Fruit fly (Drosophila melanogaster) whole organism, pupa: Measurements from ENCODE around the gene CG9727.

Experiments used
- CG10348 ChIP-seq: fragments of 200-800 bp; sonication (Bioruptor generic); IDR thresholded peaks from 2 replicates; pipeline ENCODE4 v1.3.6; 2022; ENCODE audit warnings: missing biosample characterization, missing genetic modification characterization
- CG12605 ChIP-seq: fragments of 200-800 bp; sonication (Bioruptor generic); IDR thresholded peaks from 2 replicates; pipeline ENCODE4 v1.3.6; 2022; ENCODE audit warnings: missing biosample characterization, missing genetic modification characterization
- CG13204 ChIP-seq: fragments of 200-800 bp; sonication (Bioruptor generic); optimal IDR thresholded peaks from 2 replicates; lab custom pipeline; 2018; ENCODE audit warnings: missing biosample characterization, mild to moderate bottlenecking, missing genetic modification characterization, moderate library complexity
- CG14655 ChIP-seq: fragments of 200-800 bp; sonication (Bioruptor generic); optimal IDR thresholded peaks from 3 replicates; lab custom pipeline; 2017; ENCODE audit warnings: mild to moderate bottlenecking, missing biosample characterization, missing genetic modification reagents, missing genetic modification characterization
- CG15710 ChIP-seq: fragments of 200-800 bp; sonication (Bioruptor generic); optimal IDR thresholded peaks from 2 replicates; lab custom pipeline; 2018; ENCODE audit warnings: missing biosample characterization, mild to moderate bottlenecking, missing genetic modification characterization, moderate library complexity
- CG17806 ChIP-seq: fragments of 200-800 bp; sonication (Bioruptor generic); optimal IDR thresholded peaks from 2 replicates; lab custom pipeline; 2018; ENCODE audit warnings: missing biosample characterization, mild to moderate bottlenecking, missing genetic modification characterization, moderate library complexity
- CG32121 ChIP-seq: fragments of 200-800 bp; sonication (Bioruptor generic); IDR thresholded peaks from 2 replicates; pipeline ENCODE4 v1.3.6; 2022; ENCODE audit warnings: missing biosample characterization, missing genetic modification characterization
- CG34367 ChIP-seq: fragments of 200-800 bp; sonication (Bioruptor generic); optimal IDR thresholded peaks from 2 replicates; lab custom pipeline; 2018; ENCODE audit warnings: missing biosample characterization, mild to moderate bottlenecking, missing genetic modification characterization
- CG4496 ChIP-seq: fragments of 200-800 bp; sonication (Bioruptor generic); IDR thresholded peaks from 3 replicates; pipeline ENCODE4 v1.3.6; 2022; ENCODE audit warnings: missing biosample characterization, missing genetic modification characterization
- CG8159 ChIP-seq: fragments of 200-800 bp; sonication (Bioruptor generic); optimal IDR thresholded peaks from 3 replicates; lab custom pipeline; 2018; ENCODE audit warnings: missing biosample characterization, mild to moderate bottlenecking, missing genetic modification characterization, moderate library complexity
- CG8301 ChIP-seq: fragments of 200-800 bp; sonication (Bioruptor generic); optimal IDR thresholded peaks from 2 replicates; lab custom pipeline; 2018; ENCODE audit warnings: missing biosample characterization, mild to moderate bottlenecking, missing genetic modification characterization
- CG9948 ChIP-seq: fragments of 200-800 bp; sonication (Bioruptor generic); optimal IDR thresholded peaks from 2 replicates; lab custom pipeline; 2018; ENCODE audit warnings: missing biosample characterization, mild to moderate bottlenecking, missing genetic modification characterization, moderate library complexity
- D1 ChIP-seq: fragments of 200-800 bp; sonication (Bioruptor generic); optimal IDR thresholded peaks from 2 replicates; lab custom pipeline; 2018; ENCODE audit warnings: missing biosample characterization, mild to moderate bottlenecking, missing genetic modification characterization, moderate library complexity
- EcR ChIP-seq: fragments of 200-800 bp; sonication (Bioruptor generic); optimal IDR thresholded peaks from 3 replicates; lab custom pipeline; 2019; ENCODE audit warnings: missing biosample characterization, missing genetic modification characterization, mild to moderate bottlenecking, moderate library complexity, missing genetic modification reagents
- Ets98B ChIP-seq: fragments of 200-800 bp; sonication (Bioruptor generic); IDR thresholded peaks from 2 replicates; pipeline ENCODE4 v1.3.6; 2022; ENCODE audit warnings: missing biosample characterization, missing genetic modification characterization
- Pif1A ChIP-seq: fragments of 200-800 bp; sonication (Bioruptor generic); optimal IDR thresholded peaks from 3 replicates; lab custom pipeline; 2016; ENCODE audit warnings: missing biosample characterization, missing genetic modification characterization
- Pif1B ChIP-seq: fragments of 200-800 bp; sonication (Bioruptor generic); optimal IDR thresholded peaks from 3 replicates; lab custom pipeline; 2016; ENCODE audit warnings: missing biosample characterization, missing genetic modification characterization
- Snoo ChIP-seq: fragments of 200-800 bp; sonication (Bioruptor generic); optimal IDR thresholded peaks from 3 replicates; lab custom pipeline; 2017; ENCODE audit warnings: missing biosample characterization, mild to moderate bottlenecking, missing genetic modification characterization, inconsistent platforms
- fd96Ca ChIP-seq: fragments of 200-800 bp; sonication (Bioruptor generic); IDR thresholded peaks from 3 replicates; pipeline ENCODE4 v1.3.6; 2022; ENCODE audit warnings: missing biosample characterization, missing genetic modification characterization
- gl ChIP-seq: fragments of 200-800 bp; sonication (Bioruptor generic); optimal IDR thresholded peaks from 2 replicates; lab custom pipeline; 2018; ENCODE audit warnings: missing biosample characterization, mild to moderate bottlenecking, missing genetic modification characterization
- rn ChIP-seq: fragments of 200-800 bp; sonication (Bioruptor generic); IDR thresholded peaks from 2 replicates; pipeline ENCODE4 v1.3.6; 2022; ENCODE audit warnings: missing biosample characterization, missing genetic modification characterization

CG9727 gene

DNA sequence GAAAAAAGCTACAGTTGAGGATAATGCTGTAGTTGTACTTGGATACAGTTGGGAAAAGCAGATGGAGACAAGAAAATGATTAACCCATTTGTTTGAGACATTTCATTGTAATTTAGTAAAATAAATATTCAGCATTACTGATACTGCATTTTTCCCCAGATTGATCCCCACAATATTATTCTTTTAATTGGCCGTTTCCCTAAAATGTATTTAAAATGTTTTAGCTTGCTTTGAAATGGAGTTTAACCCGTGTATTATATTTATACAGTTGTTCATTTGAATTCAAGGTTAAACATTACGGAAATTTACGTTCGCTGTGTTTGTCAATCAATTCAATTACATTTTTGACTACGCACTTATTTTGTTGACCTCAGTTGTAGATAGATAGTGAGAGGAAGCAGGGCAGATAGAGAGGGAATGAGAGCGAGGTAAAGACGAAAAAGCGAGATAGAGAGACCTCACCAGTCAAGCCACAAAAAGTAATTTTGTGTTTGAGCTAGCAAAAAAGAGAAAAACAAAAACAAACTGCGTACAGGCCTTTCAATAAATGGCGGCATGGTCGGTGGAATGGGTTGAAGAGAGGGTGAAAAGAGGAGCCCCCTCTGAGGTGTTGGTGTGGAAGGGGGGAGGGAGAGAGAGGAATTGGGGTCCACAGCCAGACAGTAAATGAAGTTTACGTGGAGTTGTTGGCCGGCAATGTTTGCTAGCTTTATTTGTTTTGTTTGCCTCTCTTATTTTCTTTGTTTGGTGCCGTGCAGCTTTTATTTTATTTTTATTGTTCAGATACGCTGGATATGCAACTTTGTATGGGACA lies 45.9 kb downstream of the CG9727 start:
- TF ChIP-seq Snoo: peak; percentile 71
- TF ChIP-seq gl (tag; lab: Kevin White, UChicago): peak; percentile 90
- TF ChIP-seq Ets98B (GFP tag; lab: Robert Waterston, UW): peak; percentile 70
- peak; percentile 91 for TF ChIP-seq CG14655 (GFP tag; lab: Kevin White, UChicago)
- peak; percentile 86 for TF ChIP-seq CG8159
- peak; percentile 83 for TF ChIP-seq D1
- TF ChIP-seq CG34367: peak; percentile 63
- TF ChIP-seq EcR: peak; percentile 95
- TF ChIP-seq Pif1A (GFP tag; lab: Kevin White, UChicago): peak; percentile 71
- peak; percentile 85 for TF ChIP-seq CG9948 (tag; lab: Kevin White, UChicago)
- peak; percentile 80 for TF ChIP-seq CG13204
- peak; percentile 67 for TF ChIP-seq Pif1B (GFP tag; lab: Kevin White, UChicago)
- TF ChIP-seq CG10348 (GFP tag; lab: Robert Waterston, UW): 0 out of 2 replicates have a peak, but pooled peaks have one; percentile 6
- peak; percentile 87 for TF ChIP-seq CG8301 (tag; lab: Kevin White, UChicago)
- TF ChIP-seq CG17806 (tag; lab: Kevin White, UChicago): peak; percentile 76
- TF ChIP-seq CG4496 (GFP tag; lab: Robert Waterston, UW): peak; percentile 65
- peak; percentile 79 for TF ChIP-seq CG12605 (GFP tag; lab: Robert Waterston, UW)
- peak; percentile 75 for TF ChIP-seq CG15710
- peak; percentile 82 for TF ChIP-seq fd96Ca
- TF ChIP-seq CG32121: peak; percentile 47
- peak; percentile 4; the same call in 1 of the 2 replicates for TF ChIP-seq rn (GFP tag; lab: Robert Waterston, UW)

DNA sequence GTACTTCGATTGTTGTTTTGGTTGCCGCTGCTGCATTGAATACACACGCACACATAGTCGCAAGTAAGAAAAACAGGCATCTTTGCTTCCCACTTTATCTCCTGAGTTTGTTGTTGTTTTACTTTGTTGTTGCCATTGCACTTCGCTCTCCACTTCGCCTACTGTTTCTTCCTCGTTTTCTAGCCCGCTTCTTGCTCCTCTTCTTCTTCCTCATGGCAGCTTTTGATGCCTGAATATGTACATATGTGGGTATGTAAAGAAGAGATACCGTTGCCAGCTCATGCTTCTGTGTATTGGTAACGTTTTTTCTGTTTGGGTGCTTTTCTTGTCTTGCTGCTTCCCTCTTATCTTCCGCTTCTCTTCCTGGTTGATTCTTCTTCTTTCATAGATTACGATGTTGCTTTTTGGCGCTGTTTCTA lies 47.3 kb downstream of the CG9727 start:
- TF ChIP-seq Pif1B (GFP tag; lab: Kevin White, UChicago) (peak; percentile 22), EcR (peak; percentile 95), Ets98B (GFP tag; lab: Robert Waterston, UW) (peak; percentile 50), CG10348 (GFP tag; lab: Robert Waterston, UW) (no peak), CG34367 (peak; percentile 10), Pif1A (GFP tag; lab: Kevin White, UChicago) (peak; percentile 10), CG14655 (GFP tag; lab: Kevin White, UChicago) (peak; percentile 26), CG17806 (tag; lab: Kevin White, UChicago) (no peak), gl (tag; lab: Kevin White, UChicago) (peak; percentile 76), CG15710 (peak; percentile 29), rn (GFP tag; lab: Robert Waterston, UW) (no peak), CG13204 (peak; percentile 72), CG32121 (peak; percentile 53), Snoo (no peak), CG12605 (GFP tag; lab: Robert Waterston, UW) (peak; percentile 62), CG4496 (GFP tag; lab: Robert Waterston, UW) (peak; percentile 46; the same call in 2 of the 3 replicates), D1 (no peak), CG8159 (peak; percentile 27), CG9948 (tag; lab: Kevin White, UChicago) (no peak), CG8301 (tag; lab: Kevin White, UChicago) (peak; percentile 16), fd96Ca (peak; percentile 64; the same call in 1 of the 3 replicates)
- TF ChIP-seq, all 21 proteins: peak for 15

DNA sequence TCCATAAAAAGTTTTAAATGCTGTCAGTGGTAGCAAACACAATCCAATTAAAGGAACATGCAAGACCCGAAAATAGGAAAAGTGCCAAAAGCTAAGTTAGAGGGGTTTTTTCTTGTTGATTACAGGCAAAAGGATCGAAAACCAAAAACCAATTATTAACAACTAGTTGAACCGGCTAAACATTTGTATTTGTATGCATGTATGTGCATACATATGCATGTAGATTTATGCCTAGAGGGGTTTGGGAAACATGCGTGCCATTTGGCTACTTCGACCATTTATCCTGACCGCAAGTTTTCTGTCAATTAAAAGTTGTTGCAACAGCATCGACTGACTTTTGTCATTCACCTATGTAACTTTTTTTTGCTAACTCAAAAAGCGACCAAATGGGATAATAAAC lies 48.0 kb downstream of the CG9727 start:
- no peak for TF ChIP-seq Snoo
- TF ChIP-seq CG8301 (tag; lab: Kevin White, UChicago): no peak
- no peak for TF ChIP-seq D1
- TF ChIP-seq CG13204: no peak
- no peak for TF ChIP-seq CG4496 (GFP tag; lab: Robert Waterston, UW)
- TF ChIP-seq Ets98B (GFP tag; lab: Robert Waterston, UW): no peak
- TF ChIP-seq Pif1B (GFP tag; lab: Kevin White, UChicago): no peak
- TF ChIP-seq Pif1A (GFP tag; lab: Kevin White, UChicago): no peak
- no peak for TF ChIP-seq fd96Ca
- no peak for TF ChIP-seq CG9948 (tag; lab: Kevin White, UChicago)
- no peak for TF ChIP-seq CG14655 (GFP tag; lab: Kevin White, UChicago)
- no peak for TF ChIP-seq rn (GFP tag; lab: Robert Waterston, UW)
- TF ChIP-seq CG12605 (GFP tag; lab: Robert Waterston, UW): no peak

DNA sequence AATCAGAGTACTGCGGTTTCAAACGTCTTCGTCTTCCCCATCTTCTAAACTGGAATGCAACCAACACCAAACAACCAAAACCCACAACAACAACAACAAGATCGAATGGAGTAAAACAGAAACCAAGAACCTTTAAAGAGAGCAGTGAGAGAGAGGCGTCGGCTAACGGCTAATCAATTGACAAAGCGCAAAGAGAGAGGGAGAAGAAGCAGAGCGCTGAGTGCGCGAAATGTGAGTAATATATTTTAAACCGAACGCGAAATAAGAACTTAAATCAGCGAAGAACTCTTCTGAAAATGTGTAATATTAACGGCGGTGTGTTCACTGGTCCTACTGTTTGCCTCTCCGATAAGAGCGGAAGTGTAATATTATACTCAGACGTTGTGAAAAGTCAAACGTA lies 48.9 kb downstream of the CG9727 start:
- TF ChIP-seq Ets98B (GFP tag; lab: Robert Waterston, UW) (no peak), CG17806 (tag; lab: Kevin White, UChicago) (no peak), gl (tag; lab: Kevin White, UChicago) (no peak), fd96Ca (no peak), rn (GFP tag; lab: Robert Waterston, UW) (no peak), Pif1A (GFP tag; lab: Kevin White, UChicago) (no peak), CG34367 (no peak), CG4496 (GFP tag; lab: Robert Waterston, UW) (no peak), CG9948 (tag; lab: Kevin White, UChicago) (no peak), EcR (no peak), CG8159 (no peak), Pif1B (GFP tag; lab: Kevin White, UChicago) (no peak), CG32121 (no peak), CG13204 (no peak), CG14655 (GFP tag; lab: Kevin White, UChicago) (no peak), CG15710 (no peak), D1 (no peak), CG8301 (tag; lab: Kevin White, UChicago) (no peak)

DNA sequence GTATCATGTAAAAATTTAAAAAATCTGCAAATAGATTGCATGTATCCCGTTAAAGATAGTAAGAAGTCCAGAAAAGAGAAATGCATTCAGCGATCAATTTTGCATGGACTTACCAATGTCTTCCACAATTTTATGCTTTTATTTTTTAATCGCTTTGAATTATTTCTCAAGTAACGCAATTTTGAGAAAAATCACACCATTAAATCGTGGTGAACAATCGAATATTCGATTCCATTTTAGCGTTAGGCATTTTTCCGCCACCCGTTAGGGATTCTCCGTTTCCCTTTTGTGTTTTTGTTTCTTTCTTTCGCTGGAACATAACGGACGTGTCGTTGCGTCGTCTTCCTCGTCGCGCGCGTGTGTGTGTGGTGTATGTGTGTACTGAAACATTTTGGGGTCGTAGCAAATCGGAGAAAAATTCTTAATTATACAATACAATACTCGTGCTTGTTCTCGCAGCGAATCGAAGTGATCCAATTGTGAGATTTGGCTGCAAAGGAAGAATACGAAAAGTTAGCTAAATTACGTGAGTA lies 49.8 kb downstream of the CG9727 start, which contains the start of gene gpp:
gpp (plus strand) TSS at position 290 of the 533 bp plus-strand sequence.
- TF ChIP-seq CG13204 (peak; percentile 36), EcR (peak; percentile 40), Snoo (no peak), CG4496 (GFP tag; lab: Robert Waterston, UW) (no peak), gl (tag; lab: Kevin White, UChicago) (peak; percentile 5), Pif1B (GFP tag; lab: Kevin White, UChicago) (peak; percentile 12), CG14655 (GFP tag; lab: Kevin White, UChicago) (no peak), Pif1A (GFP tag; lab: Kevin White, UChicago) (no peak), CG32121 (no peak)
- TF ChIP-seq, all 21 proteins: peak for 4
